Worm (Caenorhabditis elegans) whole organism, mixed stage, embryonic: ENCODE data around the gene T08D10.4.

Experiments
- bed-3 ChIP-seq: fragments of 200-800 bp; sonication (Bioruptor generic); optimal IDR thresholded peaks from 3 replicates; lab custom pipeline; 2018; ENCODE audit warnings: mild to moderate bottlenecking, missing genetic modification characterization, moderate library complexity, missing compliant biosample characterization
- blmp-1 ChIP-seq: fragments of 150-350 bp; optimal IDR thresholded peaks from 2 replicates; lab custom pipeline; 2014; ENCODE audit warnings: missing biosample characterization, missing genetic modification characterization
- elt-1 ChIP-seq: sonication (generic microtip); optimal IDR thresholded peaks from 2 replicates; lab custom pipeline; 2017; ENCODE audit warnings: missing genetic modification characterization, mild to moderate bottlenecking, missing compliant biosample characterization, antibody characterized with exemption, moderate library complexity, borderline replicate concordance; ENCODE audit not compliant: insufficient read depth
- ham-2 ChIP-seq: fragments of 200-800 bp; sonication (Bioruptor generic); optimal IDR thresholded peaks from 2 replicates; lab custom pipeline; 2018; ENCODE audit warnings: mild to moderate bottlenecking, missing genetic modification characterization, missing compliant biosample characterization
- hlh-1 ChIP-seq: fragments of 150-350 bp; optimal IDR thresholded peaks from 2 replicates; lab custom pipeline; 2014; ENCODE audit warnings: missing biosample characterization, missing genetic modification reagents, missing genetic modification characterization
- lin-32 ChIP-seq: fragments of 200-800 bp; sonication (Bioruptor generic); optimal IDR thresholded peaks from 2 replicates; lab custom pipeline; 2018; ENCODE audit warnings: mild to moderate bottlenecking, missing genetic modification characterization, missing compliant biosample characterization
- mls-2 ChIP-seq: sonication (generic microtip); optimal IDR thresholded peaks from 2 replicates; lab custom pipeline; 2016; ENCODE audit warnings: mild to moderate bottlenecking, missing genetic modification characterization, moderate library complexity, missing compliant biosample characterization
- nhr-237 ChIP-seq: fragments of 150-350 bp; optimal IDR thresholded peaks from 2 replicates; lab custom pipeline; 2014; ENCODE audit warnings: missing biosample characterization, missing genetic modification characterization
- nhr-28 ChIP-seq: fragments of 150-350 bp; optimal IDR thresholded peaks from 2 replicates; lab custom pipeline; 2014; ENCODE audit warnings: missing biosample characterization, missing genetic modification characterization
- sem-2 ChIP-seq: fragments of 200-800 bp; sonication (Bioruptor generic); optimal IDR thresholded peaks from 2 replicates; lab custom pipeline; 2018; ENCODE audit warnings: mild to moderate bottlenecking, missing genetic modification characterization, missing compliant biosample characterization
- unc-62 ChIP-seq: fragments of 150-350 bp; optimal IDR thresholded peaks from 2 replicates; lab custom pipeline; 2014; ENCODE audit warnings: missing biosample characterization, missing genetic modification reagents, missing genetic modification characterization
- zip-8 ChIP-seq: fragments of 150-350 bp; optimal IDR thresholded peaks from 2 replicates; lab custom pipeline; 2014; ENCODE audit warnings: missing biosample characterization, missing genetic modification characterization
- ztf-11 ChIP-seq: fragments of 150-350 bp; optimal IDR thresholded peaks from 2 replicates; lab custom pipeline; 2014; ENCODE audit warnings: missing biosample characterization, missing genetic modification characterization

ce11 chrX:11996606-11997005 is 43.5 kb upstream of the T08D10.4 start:
- TF ChIP-seq nhr-28 (tag; lab: Kevin White, UChicago) (no peak), hlh-1 (no peak), ham-2 (GFP tag; lab: Kevin White, UChicago) (no peak), ztf-11 (tag; lab: Kevin White, UChicago) (no peak), blmp-1 (no peak), zip-8 (tag; lab: Kevin White, UChicago) (no peak), unc-62 (GFP tag; lab: Kevin White, UChicago) (no peak), bed-3 (GFP tag; lab: Kevin White, UChicago) (no peak), lin-32 (GFP tag; lab: Kevin White, UChicago) (no peak), mls-2 (tag; lab: Kevin White, UChicago) (no peak), nhr-237 (tag; lab: Kevin White, UChicago) (no peak), sem-2 (GFP tag; lab: Kevin White, UChicago) (no peak), elt-1 (tag; lab: Kevin White, UChicago) (no peak)
